Worm (Caenorhabditis elegans) whole organism, L4 larva: Measurements from ENCODE around the gene ric-8.

Experiments used
- D1046.2 ChIP-seq: fragments of 200-800 bp; sonication (Bioruptor generic); IDR thresholded peaks from 2 replicates; pipeline ENCODE4 v1.3.6; 2022; ENCODE audit warnings: missing genetic modification characterization, missing compliant biosample characterization
- F37D6.2 ChIP-seq: sonication (generic microtip); optimal IDR thresholded peaks from 2 replicates; lab custom pipeline; 2016; ENCODE audit warnings: mild to moderate bottlenecking, missing genetic modification characterization, missing compliant biosample characterization
- T26A8.4 ChIP-seq: fragments of 200-800 bp; sonication (Bioruptor generic); IDR thresholded peaks from 2 replicates; pipeline ENCODE4 v1.3.6; 2022; ENCODE audit warnings: missing genetic modification characterization, missing compliant biosample characterization
- Y5F2A.4 ChIP-seq: fragments of 200-800 bp; sonication (Bioruptor generic); optimal IDR thresholded peaks from 2 replicates; lab custom pipeline; 2018; ENCODE audit warnings: mild to moderate bottlenecking, missing genetic modification characterization, missing compliant biosample characterization
- arid-1 ChIP-seq: fragments of 200-800 bp; sonication (Bioruptor generic); conservative IDR thresholded peaks from 2 replicates; pipeline ENCODE4 v1.3.6; 2022; ENCODE audit warnings: missing genetic modification reagents, missing genetic modification characterization, missing compliant biosample characterization
- attf-4 ChIP-seq: sonication (generic microtip); optimal IDR thresholded peaks from 3 replicates; lab custom pipeline; 2017; ENCODE audit warnings: missing biosample characterization, missing genetic modification characterization
- ceh-20 ChIP-seq: fragments of 200-800 bp; sonication (Bioruptor generic); IDR thresholded peaks from 2 replicates; pipeline ENCODE4 v1.3.6; 2022; ENCODE audit warnings: missing genetic modification reagents, missing genetic modification characterization, missing compliant biosample characterization
- ceh-28 ChIP-seq: fragments of 150-350 bp; optimal IDR thresholded peaks from 2 replicates; lab custom pipeline; 2014; ENCODE audit warnings: missing biosample characterization, missing genetic modification reagents, missing genetic modification characterization
- ceh-32 ChIP-seq: sonication (generic microtip); optimal IDR thresholded peaks from 2 replicates; lab custom pipeline; 2016; ENCODE audit warnings: mild to moderate bottlenecking, missing genetic modification characterization, missing compliant biosample characterization; ENCODE audit not compliant: poor library complexity
- ceh-44 ChIP-seq: fragments of 200-800 bp; sonication (Bioruptor generic); IDR thresholded peaks from 2 replicates; pipeline ENCODE4 v1.3.6; 2022; ENCODE audit warnings: missing genetic modification reagents, missing genetic modification characterization, missing compliant biosample characterization
- ctbp-1 ChIP-seq: fragments of 200-800 bp; sonication (Bioruptor generic); IDR thresholded peaks from 2 replicates; pipeline ENCODE4 v1.3.6; 2022; ENCODE audit warnings: missing genetic modification reagents, missing genetic modification characterization, missing compliant biosample characterization
- daf-8 ChIP-seq: fragments of 200-800 bp; sonication (Bioruptor generic); IDR thresholded peaks from 2 replicates; pipeline ENCODE4 v1.3.6; 2022; ENCODE audit warnings: missing genetic modification characterization, missing compliant biosample characterization
- dmd-6 ChIP-seq: fragments of 200-800 bp; sonication (Bioruptor generic); IDR thresholded peaks from 2 replicates; pipeline ENCODE4 v1.3.6; 2022; ENCODE audit warnings: missing genetic modification reagents, missing genetic modification characterization, missing compliant biosample characterization
- duxl-1 ChIP-seq: sonication (generic microtip); optimal IDR thresholded peaks from 2 replicates; lab custom pipeline; 2016; ENCODE audit warnings: mild to moderate bottlenecking, missing genetic modification characterization, moderate library complexity, missing compliant biosample characterization; ENCODE audit not compliant: poor library complexity
- egl-27 ChIP-seq: sonication (generic microtip); optimal IDR thresholded peaks from 3 replicates; lab custom pipeline; 2017; ENCODE audit warnings: missing biosample characterization, missing genetic modification reagents, missing genetic modification characterization
- hif-1 ChIP-seq, 2 experiments: sonication (generic microtip); optimal IDR thresholded peaks; 2 replicates each; lab custom pipeline; 2016 to 2017; ENCODE audit warnings: missing compliant biosample characterization in 2 of 2, missing genetic modification characterization in 2 of 2, missing genetic modification reagents in 2 of 2, missing genotype in 2 of 2, mild to moderate bottlenecking in 1 of 2
- hlh-11 ChIP-seq: fragments of 200-800 bp; sonication (Bioruptor generic); optimal IDR thresholded peaks from 2 replicates; lab custom pipeline; 2018; ENCODE audit warnings: mild to moderate bottlenecking, missing genetic modification characterization, missing compliant biosample characterization
- hlh-30 ChIP-seq: sonication (generic microtip); optimal IDR thresholded peaks from 2 replicates; lab custom pipeline; 2017; ENCODE audit warnings: antibody characterized with exemption, mild to moderate bottlenecking, missing genetic modification characterization, missing compliant biosample characterization; ENCODE audit not compliant: insufficient read depth
- jun-1 ChIP-seq: fragments of 150-350 bp; optimal IDR thresholded peaks from 2 replicates; lab custom pipeline; 2014; ENCODE audit warnings: missing biosample characterization, missing genetic modification reagents, missing genetic modification characterization
- lim-7 ChIP-seq: fragments of 200-800 bp; sonication (Bioruptor generic); IDR thresholded peaks from 2 replicates; pipeline ENCODE4 v1.3.6; 2022; ENCODE audit warnings: missing genetic modification characterization, missing compliant biosample characterization
- lin-13 ChIP-seq: fragments of 150-350 bp; optimal IDR thresholded peaks from 2 replicates; lab custom pipeline; 2014; ENCODE audit warnings: missing biosample characterization, missing genetic modification reagents, missing genetic modification characterization
- lin-39 ChIP-seq: fragments of 150-350 bp; optimal IDR thresholded peaks from 2 replicates; lab custom pipeline; 2014; ENCODE audit warnings: missing biosample characterization, missing genetic modification reagents, missing genetic modification characterization
- madf-5 ChIP-seq, 2 experiments: fragments of 200-800 bp; sonication (Bioruptor generic); IDR thresholded peaks; 2 replicates each; pipeline ENCODE4 v1.3.6; 2022; ENCODE audit warnings: missing compliant biosample characterization in 2 of 2, missing genetic modification characterization in 2 of 2
- mdl-1 ChIP-seq, 2 experiments: fragments of 150-350 bp in 1 of 2; sonication (generic microtip) in 1 of 2; optimal IDR thresholded peaks; 2 replicates each; lab custom pipeline; 2014 to 2017; ENCODE audit warnings: missing biosample characterization in 2 of 2, missing genetic modification characterization in 2 of 2
- mxl-3 ChIP-seq: fragments of 200-800 bp; sonication (Bioruptor generic); optimal IDR thresholded peaks from 2 replicates; lab custom pipeline; 2018; ENCODE audit warnings: mild to moderate bottlenecking, missing genetic modification characterization, missing compliant biosample characterization
- nhr-10 ChIP-seq: fragments of 150-350 bp; optimal IDR thresholded peaks from 2 replicates; lab custom pipeline; 2014; ENCODE audit warnings: missing biosample characterization, missing genetic modification characterization
- nhr-102 ChIP-seq: sonication (generic microtip); optimal IDR thresholded peaks from 2 replicates; lab custom pipeline; 2016; ENCODE audit warnings: mild to moderate bottlenecking, missing genetic modification characterization, moderate library complexity, missing compliant biosample characterization
- nhr-11 ChIP-seq: fragments of 150-350 bp; optimal IDR thresholded peaks from 2 replicates; lab custom pipeline; 2014; ENCODE audit warnings: missing biosample characterization, missing genetic modification characterization
- nhr-25 ChIP-seq: sonication (generic microtip); optimal IDR thresholded peaks from 2 replicates; lab custom pipeline; 2017; ENCODE audit warnings: missing genetic modification characterization, mild to moderate bottlenecking, missing compliant biosample characterization, antibody characterized with exemption, moderate library complexity, borderline replicate concordance; ENCODE audit not compliant: insufficient read depth
- nhr-28 ChIP-seq: fragments of 150-350 bp; optimal IDR thresholded peaks from 2 replicates; lab custom pipeline; 2014; ENCODE audit warnings: missing biosample characterization, missing genetic modification characterization
- nhr-42 ChIP-seq: fragments of 200-800 bp; sonication (Bioruptor generic); IDR thresholded peaks from 2 replicates; pipeline ENCODE4 v1.3.6; 2022; ENCODE audit warnings: missing genetic modification characterization, missing compliant biosample characterization
- nhr-48 ChIP-seq: sonication (generic microtip); optimal IDR thresholded peaks from 2 replicates; lab custom pipeline; 2016; ENCODE audit warnings: mild to moderate bottlenecking, missing genetic modification characterization, missing compliant biosample characterization
- nhr-77 ChIP-seq: fragments of 150-350 bp; optimal IDR thresholded peaks from 2 replicates; lab custom pipeline; 2014; ENCODE audit warnings: missing biosample characterization, missing genetic modification characterization
- pha-4 ChIP-seq, 2 experiments: fragments of 150-350 bp in 1 of 2; fragments of 200-800 bp in 1 of 2; sonication (Bioruptor generic) in 1 of 2; IDR thresholded peaks in 1 of 2; optimal IDR thresholded peaks in 1 of 2; 2 replicates each; pipeline versions ENCODE4 v1.3.6 to Lab custom; 2014 to 2022; ENCODE audit warnings: missing genetic modification characterization in 2 of 2, missing genetic modification reagents in 2 of 2, missing biosample characterization in 1 of 2, missing compliant biosample characterization in 1 of 2
- sdz-12 ChIP-seq: fragments of 200-800 bp; sonication (Bioruptor generic); optimal IDR thresholded peaks from 2 replicates; lab custom pipeline; 2018; ENCODE audit warnings: mild to moderate bottlenecking, missing genetic modification characterization, missing compliant biosample characterization
- skn-1 ChIP-seq: fragments of 150-350 bp; optimal IDR thresholded peaks from 2 replicates; lab custom pipeline; 2014; ENCODE audit warnings: missing biosample characterization, missing genetic modification characterization
- snpc-1.2 ChIP-seq: fragments of 200-800 bp; sonication (Bioruptor generic); IDR thresholded peaks from 2 replicates; pipeline ENCODE4 v1.3.6; 2022; ENCODE audit warnings: missing genetic modification reagents, missing genetic modification characterization, missing compliant biosample characterization
- spr-1 ChIP-seq: sonication (generic microtip); optimal IDR thresholded peaks from 2 replicates; lab custom pipeline; 2016; ENCODE audit warnings: mild to moderate bottlenecking, missing genetic modification characterization, missing compliant biosample characterization
- tra-1 ChIP-seq: fragments of 200-800 bp; sonication (Bioruptor generic); IDR thresholded peaks from 2 replicates; pipeline ENCODE4 v1.3.6; 2022; ENCODE audit warnings: missing genetic modification reagents, missing genetic modification characterization, missing compliant biosample characterization
- unc-130 ChIP-seq: sonication (generic microtip); optimal IDR thresholded peaks from 2 replicates; lab custom pipeline; 2016; ENCODE audit warnings: missing genetic modification reagents, missing genetic modification characterization, missing compliant biosample characterization
- zfp-3 ChIP-seq: fragments of 200-800 bp; sonication (Bioruptor generic); conservative IDR thresholded peaks from 2 replicates; pipeline ENCODE4 v1.3.6; 2022; ENCODE audit warnings: missing genetic modification reagents, missing genetic modification characterization, missing compliant biosample characterization
- zip-2 ChIP-seq: fragments of 150-350 bp; optimal IDR thresholded peaks from 2 replicates; lab custom pipeline; 2014; ENCODE audit warnings: missing biosample characterization, missing genetic modification characterization
- ztf-11 ChIP-seq: fragments of 150-350 bp; optimal IDR thresholded peaks from 2 replicates; lab custom pipeline; 2014; ENCODE audit warnings: missing biosample characterization, missing genetic modification characterization
- ztf-7 ChIP-seq: fragments of 150-350 bp; optimal IDR thresholded peaks from 2 replicates; lab custom pipeline; 2014; ENCODE audit warnings: missing biosample characterization, missing genetic modification characterization

ric-8 gene

ce11 chrIV:2599634-2600033, 43.1 kb upstream of the ric-8 start (continued):
- TF ChIP-seq hlh-30 (peak; percentile 99), unc-130 (GFP tag; lab: Kevin White, UChicago) (no peak), ceh-20 (GFP tag; lab: Robert Waterston, UW) (peak; percentile 53; the same call in 1 of the 2 replicates), ceh-28 (tag; lab: Kevin White, UChicago) (peak; percentile 34), egl-27 (tag; lab: Kevin White, UChicago) (no peak), ztf-11 (no peak), mxl-3 (GFP tag; lab: Kevin White, UChicago) (peak; percentile 55), nhr-28 (tag; lab: Kevin White, UChicago) (peak; percentile 78), nhr-11 (tag; lab: Kevin White, UChicago) (peak; percentile 68), daf-8 (no peak), nhr-77 (tag; lab: Kevin White, UChicago) (peak; percentile 78), snpc-1.2 (GFP tag; lab: Robert Waterston, UW) (no peak), Y5F2A.4 (GFP tag; lab: Kevin White, UChicago) (no peak), ceh-44 (no peak), tra-1 (GFP tag; lab: Robert Waterston, UW) (no peak), attf-4 (tag; lab: Kevin White, UChicago) (no peak), duxl-1 (tag; lab: Kevin White, UChicago) (peak; percentile 42), arid-1 (GFP tag; lab: Robert Waterston, UW) (0 out of 2 replicates have a peak, but pooled peaks have one; percentile 26), D1046.2 (GFP tag; lab: Robert Waterston, UW) (no peak), sdz-12 (GFP tag; lab: Kevin White, UChicago) (no peak), hif-1 (tag; optimal IDR thresholded peaks at IDR 0.05; lab: Kevin White, UChicago) (peak in 1 of 2 experiments; percentile 77), mdl-1 (tag; optimal IDR thresholded peaks at IDR 0.05; lab: Kevin White, UChicago) (peak; percentile 70 to 87), nhr-102 (tag; lab: Kevin White, UChicago) (peak; percentile 42), skn-1 (no peak), hlh-11 (tag; lab: Kevin White, UChicago) (peak; percentile 93), nhr-10 (peak; percentile 56), zfp-3 (GFP tag; lab: Robert Waterston, UW) (no peak), zip-2 (tag; lab: Kevin White, UChicago) (no peak), dmd-6 (peak; percentile 79), F37D6.2 (tag; lab: Kevin White, UChicago) (peak; percentile 31), nhr-48 (tag; lab: Kevin White, UChicago) (peak; percentile 67)

DNA sequence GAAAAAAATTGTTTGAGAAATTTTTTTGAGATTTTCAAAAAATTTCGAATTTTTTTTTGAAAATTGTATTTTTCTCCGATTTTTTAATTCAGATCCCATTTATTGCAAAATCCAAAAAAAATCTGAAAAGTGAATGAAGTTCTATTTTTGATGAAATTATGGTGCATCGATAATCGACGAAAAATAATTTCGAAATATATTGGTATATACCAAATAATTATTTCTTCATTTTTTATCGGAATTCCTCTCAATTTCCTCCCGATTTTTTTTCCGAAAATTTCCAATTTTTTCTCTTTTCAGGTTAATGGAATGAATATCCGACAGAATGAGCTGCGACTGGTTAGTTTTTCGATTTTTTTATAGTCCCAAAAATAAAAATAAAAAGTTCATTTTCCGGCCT, 41.9 kb upstream of the ric-8 start, which contains the start of gene epg-9:
TSS of gene epg-9 (plus strand) at position 301 of the 400 bp plus-strand sequence.
- no peak for TF ChIP-seq zfp-3 (GFP tag; lab: Robert Waterston, UW)
- no peak for TF ChIP-seq nhr-11 (tag; lab: Kevin White, UChicago)
- TF ChIP-seq spr-1 (tag; lab: Kevin White, UChicago): no peak
- TF ChIP-seq F37D6.2 (tag; lab: Kevin White, UChicago): no peak
- no peak for TF ChIP-seq lim-7 (GFP tag; lab: Robert Waterston, UW)
- no peak for TF ChIP-seq ceh-20 (GFP tag; lab: Robert Waterston, UW)
- no peak for TF ChIP-seq lin-39 (tag; lab: Kevin White, UChicago)
- TF ChIP-seq nhr-25 (tag; lab: Kevin White, UChicago): no peak
- TF ChIP-seq ztf-7 (tag; lab: Kevin White, UChicago): no peak
- TF ChIP-seq duxl-1 (tag; lab: Kevin White, UChicago): no peak
- TF ChIP-seq T26A8.4 (GFP tag; lab: Robert Waterston, UW): no peak
- TF ChIP-seq pha-4 (GFP tag; IDR thresholded peaks at IDR 0.05; lab: Robert Waterston, UW): no peak
- TF ChIP-seq pha-4 (tag; optimal IDR thresholded peaks at IDR 0.05; lab: Kevin White, UChicago): no peak
- TF ChIP-seq Y5F2A.4 (GFP tag; lab: Kevin White, UChicago): no peak
- TF ChIP-seq jun-1 (tag; lab: Kevin White, UChicago): no peak
- TF ChIP-seq nhr-42 (GFP tag; lab: Robert Waterston, UW): no peak
- TF ChIP-seq lin-13 (GFP tag; lab: Kevin White, UChicago): no peak
- no peak for TF ChIP-seq ctbp-1
- TF ChIP-seq ceh-32 (tag; lab: Kevin White, UChicago): no peak
- no peak for TF ChIP-seq madf-5 (GFP tag; IDR thresholded peaks at IDR 0.05; lab: Robert Waterston, UW)
